Worm (Caenorhabditis elegans): ENCODE results near the gene kbp-4.

kbp-4 gene

DNA sequence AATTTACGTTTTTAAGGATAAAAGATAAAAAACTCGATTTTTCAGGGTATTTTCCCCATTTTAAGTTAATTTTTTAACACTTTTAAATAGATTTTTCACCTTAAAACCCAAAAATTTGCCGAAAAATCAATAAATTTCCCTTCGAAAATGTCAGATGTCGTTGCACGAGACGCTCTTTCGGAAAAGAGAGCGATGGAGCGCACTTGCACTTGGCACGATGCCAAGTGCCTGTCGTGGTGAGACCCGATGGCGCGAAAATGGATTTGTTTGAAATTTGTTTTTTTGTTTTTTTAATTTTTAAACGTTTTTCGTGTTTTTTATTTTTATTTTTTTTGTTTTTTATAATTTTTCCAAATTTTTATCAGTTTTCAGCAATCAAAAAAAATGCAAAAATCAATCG lies at the start of gene kbp-4, which contains the start of gene rab-18 (continued):
- TF ChIP-seq ceh-18 (tag; optimal IDR thresholded peaks at IDR 0.05) (peak; percentile 65), ttx-3 (tag; optimal IDR thresholded peaks at IDR 0.05) (no peak), ets-4 (tag; optimal IDR thresholded peaks at IDR 0.05) (peak; percentile 7), hlh-13 (GFP tag; optimal IDR thresholded peaks at IDR 0.05) (no peak), ceh-22 (tag; optimal IDR thresholded peaks at IDR 0.05) (no peak), T23F11.4 (GFP tag; optimal IDR thresholded peaks at IDR 0.05) (no peak), pax-1 (tag; optimal IDR thresholded peaks at IDR 0.05) (no peak), pha-4 (tag; optimal IDR thresholded peaks at IDR 0.05) (no peak), F13H6.1 (tag; optimal IDR thresholded peaks at IDR 0.05) (no peak), elt-4 (tag; optimal IDR thresholded peaks at IDR 0.05) (no peak), K02D7.2 (tag; optimal IDR thresholded peaks at IDR 0.05) (no peak), npax-4 (tag; optimal IDR thresholded peaks at IDR 0.05) (no peak), nhr-11 (tag; optimal IDR thresholded peaks at IDR 0.05) (no peak), elt-2 (tag; optimal IDR thresholded peaks at IDR 0.05) (peak; percentile 62), ceh-14 (tag; optimal IDR thresholded peaks at IDR 0.05) (peak; percentile 44), zip-5 (tag; optimal IDR thresholded peaks at IDR 0.05) (no peak)

DNA sequence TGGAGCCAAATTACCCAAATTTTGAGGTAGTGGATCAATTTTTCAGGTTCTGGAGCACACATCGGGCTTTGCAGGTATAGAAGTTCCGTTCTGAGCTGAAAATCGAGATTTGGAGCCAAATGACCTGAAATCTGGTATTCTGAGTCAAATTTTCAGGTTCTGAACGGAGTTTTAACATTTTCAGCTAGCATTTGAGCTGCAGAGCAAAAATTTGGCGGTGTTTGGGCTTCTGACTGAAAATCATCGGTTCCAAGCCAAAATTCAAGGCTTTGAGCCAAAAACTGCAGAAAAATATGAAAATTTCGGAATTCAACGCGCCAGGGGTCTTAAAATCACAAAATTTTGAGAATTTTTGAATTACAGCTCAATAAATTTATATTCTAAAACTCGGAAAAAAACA lies 49.7 kb upstream of the kbp-4 start, which contains the start of the genes clc-26 and E_BE45912.2:
Gene clc-26, minus strand, starts transcription at position 101 of the 400 bp plus-strand sequence.
Gene E_BE45912.2, minus strand, starts transcription at position 139 of the 400 bp plus-strand sequence.
- TF ChIP-seq T23F11.4 (GFP tag; optimal IDR thresholded peaks at IDR 0.05), result no peak

DNA sequence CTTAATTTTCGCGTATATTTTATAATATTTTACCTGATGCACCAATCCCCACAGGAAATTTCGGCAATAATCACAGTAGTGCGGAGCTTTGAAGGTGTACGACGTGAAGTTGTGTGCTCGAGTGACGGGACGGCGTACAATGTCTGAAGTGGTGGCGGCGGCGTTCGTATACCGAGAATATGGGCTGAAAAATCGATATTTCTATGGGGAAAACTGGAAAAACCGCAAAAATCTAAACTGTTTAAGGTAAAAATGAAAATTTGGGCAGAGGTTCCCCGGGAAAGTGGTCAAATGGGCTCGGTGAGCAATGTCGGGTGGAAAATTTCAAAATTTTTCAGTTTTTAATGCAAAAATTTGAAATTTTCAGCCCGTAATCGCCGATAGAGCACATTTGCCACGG lies 45.8 kb upstream of the kbp-4 start:
- no peak for TF ChIP-seq npax-4 (tag; optimal IDR thresholded peaks at IDR 0.05)
- no peak for TF ChIP-seq fax-1 (tag; optimal IDR thresholded peaks at IDR 0.05)
- no peak for TF ChIP-seq ceh-18 (tag; optimal IDR thresholded peaks at IDR 0.05)
- TF ChIP-seq tbx-2 (tag; optimal IDR thresholded peaks at IDR 0.05), result no peak
- no peak for TF ChIP-seq ref-2 (tag; optimal IDR thresholded peaks at IDR 0.05)
- TF ChIP-seq lim-6 (tag; optimal IDR thresholded peaks at IDR 0.05), result no peak
- no peak for TF ChIP-seq lin-11 (tag; optimal IDR thresholded peaks at IDR 0.05)
- no peak for TF ChIP-seq ttx-3 (tag; optimal IDR thresholded peaks at IDR 0.05)
- no peak for TF ChIP-seq hlh-6 (tag; optimal IDR thresholded peaks at IDR 0.05)
- no peak for TF ChIP-seq ceh-14 (tag; optimal IDR thresholded peaks at IDR 0.05)
- no peak for TF ChIP-seq nhr-232 (tag; optimal IDR thresholded peaks at IDR 0.05)
- no peak for TF ChIP-seq dmd-4 (tag; optimal IDR thresholded peaks at IDR 0.05; ENCODE audit: borderline replicate concordance)
- no peak for TF ChIP-seq gmeb-2 (tag; optimal IDR thresholded peaks at IDR 0.05)
- TF ChIP-seq unc-42 (tag; optimal IDR thresholded peaks at IDR 0.05), result no peak
- no peak for TF ChIP-seq T23F11.4 (GFP tag; optimal IDR thresholded peaks at IDR 0.05)
- no peak for TF ChIP-seq pat-9 (tag; optimal IDR thresholded peaks at IDR 0.05)
- TF ChIP-seq unc-3 (GFP tag; conservative IDR thresholded peaks at IDR 0.05), result no peak
- no peak for TF ChIP-seq unc-3 (tag; optimal IDR thresholded peaks at IDR 0.05)
- no peak for TF ChIP-seq ahr-1 (tag; optimal IDR thresholded peaks at IDR 0.05)
- TF ChIP-seq pha-4 (tag; optimal IDR thresholded peaks at IDR 0.05), result no peak

DNA sequence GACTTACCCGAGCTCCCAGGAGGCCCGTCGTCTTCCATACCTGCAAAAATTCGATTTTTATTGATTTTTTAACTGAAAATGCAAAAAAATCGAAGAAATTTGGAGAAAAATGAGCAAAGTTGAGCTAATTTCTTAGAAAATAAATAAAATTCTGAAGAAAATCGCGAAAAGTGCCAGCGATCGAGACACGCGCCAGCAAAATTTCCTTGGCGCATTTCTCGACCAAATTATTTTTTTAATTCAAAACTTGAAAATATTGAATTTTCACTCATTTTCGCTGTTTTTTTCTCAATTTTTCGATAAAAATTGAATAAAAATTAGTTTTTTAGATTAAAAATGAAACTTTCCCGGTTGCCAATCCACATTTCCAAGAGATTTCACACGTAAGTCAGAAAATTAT lies 43.5 kb upstream of the kbp-4 start, which contains the start of the genes chin-1 and BE0003N10.1:
Gene chin-1, minus strand, starts transcription at position 40 of the 400 bp plus-strand sequence.
Gene BE0003N10.1, plus strand, starts transcription at position 320 of the 400 bp plus-strand sequence.
- TF ChIP-seq ceh-34 (tag; optimal IDR thresholded peaks at IDR 0.05), result no peak
- no peak for TF ChIP-seq unc-42 (tag; optimal IDR thresholded peaks at IDR 0.05)
- TF ChIP-seq ceh-30 (tag; optimal IDR thresholded peaks at IDR 0.05), result peak; percentile 9
- no peak for TF ChIP-seq ceh-14 (tag; optimal IDR thresholded peaks at IDR 0.05)
- TF ChIP-seq nfya-1 (tag; optimal IDR thresholded peaks at IDR 0.05), result no peak
- TF ChIP-seq ttx-3 (tag; optimal IDR thresholded peaks at IDR 0.05), result peak; percentile 5
- TF ChIP-seq pax-1 (tag; optimal IDR thresholded peaks at IDR 0.05), result no peak
- TF ChIP-seq pat-9 (tag; optimal IDR thresholded peaks at IDR 0.05), result no peak
- no peak for TF ChIP-seq mec-3 (tag; optimal IDR thresholded peaks at IDR 0.05; ENCODE audit: borderline replicate concordance)
- no peak for TF ChIP-seq hlh-15 (tag; optimal IDR thresholded peaks at IDR 0.05)

DNA sequence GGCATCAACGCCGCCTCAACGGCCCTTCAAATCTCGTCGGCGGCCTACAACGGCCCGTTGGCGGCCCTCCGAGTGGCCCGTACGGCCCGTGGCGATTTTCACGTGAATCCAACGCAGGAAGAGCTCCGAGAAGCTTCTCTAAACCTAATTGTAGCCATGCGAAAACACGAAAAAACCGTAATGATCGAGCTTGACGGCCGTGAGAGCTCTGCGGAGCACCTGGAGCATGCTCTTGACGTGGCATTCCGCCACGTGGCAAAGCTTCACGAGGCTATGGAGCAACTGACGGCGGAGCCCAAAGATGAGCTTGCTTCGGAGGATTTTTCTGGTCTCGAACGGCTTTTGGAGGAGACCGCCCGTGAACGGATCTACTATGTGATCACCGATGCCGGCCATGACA lies 40.6 kb upstream of the kbp-4 start:
- TF ChIP-seq lim-6 (tag; optimal IDR thresholded peaks at IDR 0.05), result no peak
- TF ChIP-seq ceh-24 (tag; optimal IDR thresholded peaks at IDR 0.05), result no peak
- TF ChIP-seq ttx-3 (tag; optimal IDR thresholded peaks at IDR 0.05), result no peak
